Fruit fly (Drosophila melanogaster) whole organism, embryonic: Measurements from ENCODE around the gene CG10747.

Experiments used
- Adf1 ChIP-seq: fragments of 200-800 bp; sonication (Bioruptor generic); IDR thresholded peaks from 2 replicates; pipeline ENCODE4 v1.3.6; 2022; ENCODE audit warnings: missing biosample characterization, missing genetic modification characterization
- Bteb2 ChIP-seq: fragments of 200-800 bp; sonication (Bioruptor generic); optimal IDR thresholded peaks from 2 replicates; lab custom pipeline; 2016; ENCODE audit warnings: missing biosample characterization, missing genetic modification characterization
- CG11398 ChIP-seq: fragments of 200-800 bp; sonication (Bioruptor generic); optimal IDR thresholded peaks from 2 replicates; lab custom pipeline; 2016; ENCODE audit warnings: missing biosample characterization, missing genetic modification characterization
- CG12104 ChIP-seq: fragments of 200-800 bp; sonication (Bioruptor generic); optimal IDR thresholded peaks from 3 replicates; lab custom pipeline; 2016; ENCODE audit warnings: missing biosample characterization, missing genetic modification characterization
- CG12391 ChIP-seq: fragments of 200-800 bp; sonication (Bioruptor generic); optimal IDR thresholded peaks from 3 replicates; lab custom pipeline; 2018; ENCODE audit warnings: missing biosample characterization, mild to moderate bottlenecking, missing genetic modification characterization, moderate library complexity
- CG14667 ChIP-seq: fragments of 200-800 bp; sonication (Bioruptor generic); IDR thresholded peaks from 2 replicates; pipeline ENCODE4 v1.3.6; 2022; ENCODE audit warnings: missing biosample characterization, missing genetic modification characterization
- CG17802 ChIP-seq: fragments of 200-800 bp; sonication (Bioruptor generic); optimal IDR thresholded peaks from 2 replicates; lab custom pipeline; 2018; ENCODE audit warnings: missing biosample characterization, mild to moderate bottlenecking, missing genetic modification characterization, moderate library complexity
- CG17829 ChIP-seq: fragments of 200-800 bp; optimal IDR thresholded peaks from 2 replicates; lab custom pipeline; 2019; ENCODE audit warnings: missing biosample characterization, mild to moderate bottlenecking, missing genetic modification characterization, moderate library complexity
- CG1792 ChIP-seq: fragments of 200-800 bp; sonication (Bioruptor generic); optimal IDR thresholded peaks from 2 replicates; lab custom pipeline; 2016; ENCODE audit warnings: missing biosample characterization, missing genetic modification characterization
- CG3163 ChIP-seq: fragments of 200-800 bp; sonication (Bioruptor generic); optimal IDR thresholded peaks from 3 replicates; lab custom pipeline; 2016; ENCODE audit warnings: missing biosample characterization, missing genetic modification characterization
- CG42726 ChIP-seq: fragments of 200-800 bp; sonication (Bioruptor generic); IDR thresholded peaks from 2 replicates; pipeline ENCODE4 v1.3.6; 2022; ENCODE audit warnings: missing biosample characterization, missing genetic modification characterization; ENCODE audit not compliant: partially characterized antibody
- CG4404 ChIP-seq: fragments of 200-800 bp; sonication (Bioruptor generic); IDR thresholded peaks from 2 replicates; pipeline ENCODE4 v1.3.6; 2022; ENCODE audit warnings: missing biosample characterization, missing genetic modification characterization
- CG4617 ChIP-seq: fragments of 200-800 bp; sonication (Bioruptor generic); optimal IDR thresholded peaks from 3 replicates; lab custom pipeline; 2016; ENCODE audit warnings: missing biosample characterization, missing genetic modification characterization, borderline replicate concordance
- CG8388 ChIP-seq: fragments of 200-800 bp; sonication (Bioruptor generic); optimal IDR thresholded peaks from 2 replicates; lab custom pipeline; 2019; ENCODE audit warnings: missing biosample characterization, mild to moderate bottlenecking, missing genetic modification characterization, moderate library complexity
- CTCF ChIP-seq: fragments of 200-800 bp; sonication (Bioruptor generic); optimal IDR thresholded peaks from 2 replicates; lab custom pipeline; 2017; ENCODE audit warnings: missing biosample characterization, mild to moderate bottlenecking, missing genetic modification characterization, moderate library complexity
- Chrac-16 ChIP-seq: fragments of 200-800 bp; sonication (Bioruptor generic); optimal IDR thresholded peaks from 3 replicates; lab custom pipeline; 2016; ENCODE audit warnings: missing biosample characterization, missing genetic modification characterization
- Deaf1 ChIP-seq: fragments of 200-800 bp; optimal IDR thresholded peaks from 3 replicates; lab custom pipeline; 2019; ENCODE audit warnings: missing biosample characterization, mild to moderate bottlenecking, missing genetic modification characterization, moderate library complexity
- Dref ChIP-seq: fragments of 200-800 bp; sonication (Bioruptor generic); IDR thresholded peaks from 2 replicates; pipeline ENCODE4 v1.3.6; 2022; ENCODE audit warnings: missing biosample characterization, missing genetic modification characterization
- Drgx ChIP-seq: fragments of 200-800 bp; sonication (Bioruptor generic); IDR thresholded peaks from 2 replicates; pipeline ENCODE4 v1.3.6; 2022; ENCODE audit warnings: missing biosample characterization, missing genetic modification characterization
- ERR ChIP-seq: fragments of 200-800 bp; sonication (Bioruptor generic); optimal IDR thresholded peaks from 2 replicates; lab custom pipeline; 2016; ENCODE audit warnings: missing biosample characterization, missing genetic modification characterization
- Ets97D ChIP-seq: fragments of 200-800 bp; sonication (Bioruptor generic); optimal IDR thresholded peaks from 3 replicates; lab custom pipeline; 2016; ENCODE audit warnings: missing biosample characterization, missing genetic modification characterization
- Hand ChIP-seq: fragments of 200-800 bp; sonication (Bioruptor generic); optimal IDR thresholded peaks from 2 replicates; lab custom pipeline; 2017; ENCODE audit warnings: mild to moderate bottlenecking, missing biosample characterization, missing genetic modification reagents, missing genetic modification characterization
- Hr51 ChIP-seq, 2 experiments: fragments of 200-800 bp; sonication (Bioruptor generic); optimal IDR thresholded peaks; 2 replicates in 1 of 2; 3 replicates in 1 of 2; lab custom pipeline; 2016 to 2018; ENCODE audit warnings: missing biosample characterization in 2 of 2, missing genetic modification characterization in 2 of 2, mild to moderate bottlenecking in 1 of 2, moderate library complexity in 1 of 2
- Hsf ChIP-seq: fragments of 200-800 bp; sonication (Bioruptor generic); optimal IDR thresholded peaks from 3 replicates; lab custom pipeline; 2016; ENCODE audit warnings: missing biosample characterization, missing genetic modification characterization
- MTF-1 ChIP-seq: fragments of 200-800 bp; sonication (Bioruptor generic); optimal IDR thresholded peaks from 2 replicates; lab custom pipeline; 2018; ENCODE audit warnings: missing biosample characterization, mild to moderate bottlenecking, missing genetic modification characterization, borderline replicate concordance
- Nf-YB ChIP-seq: fragments of 200-800 bp; sonication (Bioruptor generic); optimal IDR thresholded peaks from 3 replicates; lab custom pipeline; 2019; ENCODE audit warnings: missing biosample characterization, mild to moderate bottlenecking, missing genetic modification characterization, moderate library complexity
- Oli ChIP-seq: fragments of 200-800 bp; sonication (Bioruptor generic); optimal IDR thresholded peaks from 2 replicates; lab custom pipeline; 2018; ENCODE audit warnings: missing biosample characterization, mild to moderate bottlenecking, missing genetic modification characterization, moderate library complexity
- Poxn ChIP-seq: fragments of 200-800 bp; sonication (Bioruptor generic); IDR thresholded peaks from 2 replicates; pipeline ENCODE4 v1.3.6; 2022; ENCODE audit warnings: missing biosample characterization, missing genetic modification characterization
- Ptx1 ChIP-seq: fragments of 200-800 bp; sonication (Bioruptor generic); IDR thresholded peaks from 2 replicates; pipeline ENCODE4 v1.3.6; 2022; ENCODE audit warnings: missing biosample characterization, missing genetic modification characterization
- ato ChIP-seq: fragments of 200-800 bp; sonication (Bioruptor generic); IDR thresholded peaks from 2 replicates; pipeline ENCODE4 v1.3.6; 2022; ENCODE audit warnings: missing biosample characterization, missing genetic modification characterization; ENCODE audit not compliant: partially characterized antibody
- cas ChIP-seq: fragments of 200-800 bp; sonication (Bioruptor generic); IDR thresholded peaks from 2 replicates; pipeline ENCODE4 v1.3.6; 2022; ENCODE audit warnings: missing biosample characterization, missing genetic modification characterization
- croc ChIP-seq: fragments of 200-800 bp; sonication (Bioruptor generic); conservative IDR thresholded peaks from 3 replicates; pipeline ENCODE4 v1.3.6; 2022; ENCODE audit warnings: missing biosample characterization, missing genetic modification characterization
- disco-r ChIP-seq: fragments of 200-800 bp; sonication (Bioruptor generic); optimal IDR thresholded peaks from 2 replicates; lab custom pipeline; 2016; ENCODE audit warnings: missing biosample characterization, missing genetic modification characterization
- dm ChIP-seq: fragments of 200-800 bp; sonication (Bioruptor generic); optimal IDR thresholded peaks from 3 replicates; lab custom pipeline; 2016; ENCODE audit warnings: missing biosample characterization, missing genetic modification characterization
- dmrt99B ChIP-seq: fragments of 200-800 bp; sonication (Bioruptor generic); optimal IDR thresholded peaks from 2 replicates; lab custom pipeline; 2018; ENCODE audit warnings: missing biosample characterization, mild to moderate bottlenecking, missing genetic modification characterization, moderate library complexity
- ftz-f1 ChIP-seq: fragments of 200-800 bp; sonication (Bioruptor generic); optimal IDR thresholded peaks from 2 replicates; lab custom pipeline; 2016; ENCODE audit warnings: missing biosample characterization, missing genetic modification characterization
- ham ChIP-seq: fragments of 200-800 bp; sonication (Bioruptor generic); IDR thresholded peaks from 2 replicates; pipeline ENCODE4 v1.3.6; 2022; ENCODE audit warnings: missing biosample characterization, missing genetic modification characterization
- knrl ChIP-seq: fragments of 200-800 bp; sonication (Bioruptor generic); IDR thresholded peaks from 3 replicates; pipeline ENCODE4 v1.3.6; 2022; ENCODE audit warnings: missing biosample characterization, missing genetic modification characterization; ENCODE audit not compliant: partially characterized antibody
- lov ChIP-seq, 2 experiments: fragments of 200-800 bp in 1 of 2; fragments of >200 bp in 1 of 2; sonication (Bioruptor generic) in 1 of 2; IDR thresholded peaks in 1 of 2; optimal IDR thresholded peaks in 1 of 2; 2 replicates in 1 of 2; 3 replicates in 1 of 2; pipeline versions ENCODE4 v1.3.6 to Lab custom; 2017 to 2022; ENCODE audit warnings: missing biosample characterization in 1 of 2, missing genetic modification characterization in 1 of 2
- oc ChIP-seq: fragments of 200-800 bp; sonication (Bioruptor generic); optimal IDR thresholded peaks from 2 replicates; lab custom pipeline; 2018; ENCODE audit warnings: missing biosample characterization, mild to moderate bottlenecking, missing genetic modification characterization, moderate library complexity
- pita ChIP-seq: fragments of 200-800 bp; sonication (Bioruptor generic); optimal IDR thresholded peaks from 2 replicates; lab custom pipeline; 2017; ENCODE audit warnings: missing biosample characterization, mild to moderate bottlenecking, missing genetic modification characterization
- sens ChIP-seq: fragments of 200-800 bp; sonication (Bioruptor generic); peaks from one replicate; lab custom pipeline; 2016; ENCODE audit warnings: missing biosample characterization, missing genetic modification characterization
- sima ChIP-seq: fragments of 200-800 bp; sonication (Bioruptor generic); optimal IDR thresholded peaks from 2 replicates; lab custom pipeline; 2016; ENCODE audit warnings: missing biosample characterization, missing genetic modification characterization
- sr ChIP-seq: fragments of 200-800 bp; sonication (Bioruptor generic); IDR thresholded peaks from 3 replicates; pipeline ENCODE4 v1.3.6; 2022; ENCODE audit warnings: missing biosample characterization, missing genetic modification characterization
- sug ChIP-seq: fragments of 200-800 bp; optimal IDR thresholded peaks from 2 replicates; lab custom pipeline; 2019; ENCODE audit warnings: missing biosample characterization, mild to moderate bottlenecking, missing genetic modification characterization, moderate library complexity
- tap ChIP-seq: fragments of 200-800 bp; optimal IDR thresholded peaks from 3 replicates; lab custom pipeline; 2019; ENCODE audit warnings: missing biosample characterization, mild to moderate bottlenecking, missing genetic modification characterization, moderate library complexity
- tin ChIP-seq: fragments of 200-800 bp; sonication (Bioruptor generic); optimal IDR thresholded peaks from 3 replicates; lab custom pipeline; 2016; ENCODE audit warnings: missing biosample characterization, missing genetic modification characterization
- tna ChIP-seq: fragments of 200-800 bp; sonication (Bioruptor generic); IDR thresholded peaks from 2 replicates; pipeline ENCODE4 v1.3.6; 2022; ENCODE audit warnings: missing biosample characterization, missing genetic modification characterization; ENCODE audit not compliant: partially characterized antibody
- trh ChIP-seq: fragments of 200-800 bp; sonication (Bioruptor generic); optimal IDR thresholded peaks from 2 replicates; lab custom pipeline; 2016; ENCODE audit warnings: missing biosample characterization, missing genetic modification characterization
- zen ChIP-seq: fragments of 200-800 bp; sonication (Bioruptor generic); optimal IDR thresholded peaks from 3 replicates; lab custom pipeline; 2018; ENCODE audit warnings: missing biosample characterization, mild to moderate bottlenecking, missing genetic modification characterization, moderate library complexity

Gene CG10747

dm6 chr2L:20061018-20061657, 30.0 kb downstream of the CG10747 start, which contains the start of the genes barr and lok (continued):
- TF ChIP-seq dmrt99B (tag; lab: Kevin White, UChicago) (no peak), CTCF (GFP tag; lab: Kevin White, UChicago) (no peak), Ptx1 (peak; percentile 61; the same call in 1 of the 2 replicates), Poxn (GFP tag; lab: Robert Waterston, UW) (no peak), tna (GFP tag; lab: Robert Waterston, UW) (no peak), tin (GFP tag; lab: Kevin White, UChicago) (peak; percentile 53), Drgx (no peak), CG12104 (peak; percentile 55), CG42726 (GFP tag; lab: Robert Waterston, UW) (no peak), disco-r (GFP tag; lab: Kevin White, UChicago) (no peak), Nf-YB (GFP tag; lab: Kevin White, UChicago) (no peak), Hand (GFP tag; lab: Kevin White, UChicago) (no peak), ERR (no peak), CG8388 (peak; percentile 62), oc (no peak), Ets97D (GFP tag; lab: Kevin White, UChicago) (peak; percentile 51), MTF-1 (GFP tag; lab: Kevin White, UChicago) (no peak), dm (GFP tag; lab: Kevin White, UChicago) (no peak), CG17802 (tag; lab: Kevin White, UChicago) (peak; percentile 3), CG1792 (GFP tag; lab: Kevin White, UChicago) (no peak), ftz-f1 (GFP tag; lab: Kevin White, UChicago) (no peak), tap (tag; lab: Kevin White, UChicago) (no peak), sug (tag; lab: Kevin White, UChicago) (peak; percentile 63), Hsf (peak; percentile 70), Deaf1 (tag; lab: Kevin White, UChicago) (no peak), Dref (GFP tag; lab: Robert Waterston, UW) (no peak), pita (GFP tag; lab: Kevin White, UChicago) (no peak), CG14667 (GFP tag; lab: Robert Waterston, UW) (no peak), croc (peak; percentile 28; the same call in 2 of the 3 replicates), cas (GFP tag; lab: Robert Waterston, UW) (no peak), sima (GFP tag; lab: Kevin White, UChicago) (no peak), knrl (GFP tag; lab: Robert Waterston, UW) (no peak), ham (GFP tag; lab: Robert Waterston, UW) (no peak), CG3163 (GFP tag; lab: Kevin White, UChicago) (peak; percentile 13), zen (tag; lab: Kevin White, UChicago) (peak; percentile 25), Oli (tag; lab: Kevin White, UChicago) (peak; percentile 46), CG17829 (tag; lab: Kevin White, UChicago) (peak; percentile 31), trh (GFP tag; lab: Kevin White, UChicago) (no peak), Bteb2 (GFP tag; lab: Kevin White, UChicago) (peak; percentile 57), CG4617 (GFP tag; lab: Kevin White, UChicago) (no peak), CG12391 (tag; lab: Kevin White, UChicago) (peak; percentile 66), sr (GFP tag; lab: Robert Waterston, UW) (no peak), Chrac-16 (peak; percentile 56), CG11398 (GFP tag; lab: Kevin White, UChicago) (no peak), Adf1 (GFP tag; lab: Robert Waterston, UW) (no peak), Hr51 (GFP tag; optimal IDR thresholded peaks at IDR 0.05; lab: Kevin White, UChicago) (peak in 1 of 2 experiments; percentile 57), ato (GFP tag; lab: Robert Waterston, UW) (no peak), lov (optimal IDR thresholded peaks at IDR 0.05; lab: Kevin White, UChicago) (no peak), lov (GFP tag; IDR thresholded peaks at IDR 0.05; lab: Robert Waterston, UW) (no peak), CG4404 (GFP tag; lab: Robert Waterston, UW) (peak; percentile 60; the same call in 1 of the 2 replicates), sens (GFP tag; lab: Kevin White, UChicago) (peak; percentile 88)
